In genomic region chr3R:20316599-20316998, dm6 we compare ENCODE assay signal across 4 fruit fly cellular contexts.
TF ChIP-seq lines count a peak whose summit lies in the region.

No protein-coding gene starts in this region.

- TF ChIP-seq CTCF in whole organism, embryonic (GFP tag; optimal IDR thresholded peaks at IDR 0.05; lab: Kevin White, UChicago) = no peak

TF ChIP-seq in whole organism, adult, 20 proteins besides CTCF, POLR2A, EP300 and RAD21:
- TF ChIP-seq kay (GFP tag; lab: Kevin White, UChicago; ENCODE audit: borderline replicate concordance) = peak; percentile 92
- TF ChIP-seq CG7101 (tag; optimal IDR thresholded peaks at IDR 0.05; lab: Kevin White, UChicago) = no peak
TF ChIP-seq in whole organism, adult: peak in this region for 1.

TF ChIP-seq in whole organism, embryonic, 481 proteins besides CTCF, POLR2A, EP300 and RAD21:
- TF ChIP-seq vfl (GFP tag; optimal IDR thresholded peaks at IDR 0.05; lab: Kevin White, UChicago) (no peak), CG7928 (GFP tag; optimal IDR thresholded peaks at IDR 0.05; lab: Kevin White, UChicago) (no peak), gem (tag; optimal IDR thresholded peaks at IDR 0.05; lab: Kevin White, UChicago) (peak; percentile 54), gro (GFP tag; optimal IDR thresholded peaks at IDR 0.05; lab: Kevin White, UChicago) (no peak), exex (tag; optimal IDR thresholded peaks at IDR 0.05; lab: Kevin White, UChicago) (peak; percentile 75), Pdp1 (GFP tag; optimal IDR thresholded peaks at IDR 0.05; lab: Kevin White, UChicago) (peak in 1 of 2 experiments; percentile 66), sug (tag; optimal IDR thresholded peaks at IDR 0.05; lab: Kevin White, UChicago) (peak; percentile 76), pum (GFP tag; optimal IDR thresholded peaks at IDR 0.05; lab: Kevin White, UChicago) (no peak), CG16779 (GFP tag; IDR thresholded peaks at IDR 0.05; lab: Robert Waterston, UW) (no peak), CG34376 (GFP tag; optimal IDR thresholded peaks at IDR 0.05; lab: Kevin White, UChicago) (peak; percentile 46), mirr (GFP tag; optimal IDR thresholded peaks at IDR 0.05; lab: Kevin White, UChicago) (peak; percentile 66), CG9876 (GFP tag; optimal IDR thresholded peaks at IDR 0.05; lab: Kevin White, UChicago) (no peak), tin (GFP tag; optimal IDR thresholded peaks at IDR 0.05; lab: Kevin White, UChicago) (no peak), grn (GFP tag; optimal IDR thresholded peaks at IDR 0.05; lab: Kevin White, UChicago) (peak; percentile 53), CG12155 (GFP tag; optimal IDR thresholded peaks at IDR 0.05; lab: Kevin White, UChicago) (no peak)

TF ChIP-seq in whole organism, prepupa, 60 proteins besides CTCF, POLR2A, EP300 and RAD21:
- TF ChIP-seq vri (GFP tag; optimal IDR thresholded peaks at IDR 0.05; lab: Kevin White, UChicago) (peak; percentile 89), Ets21C (GFP tag; optimal IDR thresholded peaks at IDR 0.05; lab: Kevin White, UChicago) (no peak), CG6808 (GFP tag; optimal IDR thresholded peaks at IDR 0.05; lab: Kevin White, UChicago) (no peak), pdm3 (GFP tag; optimal IDR thresholded peaks at IDR 0.05; lab: Kevin White, UChicago) (no peak), Met (GFP tag; optimal IDR thresholded peaks at IDR 0.05; lab: Kevin White, UChicago) (no peak), Eip75B (GFP tag; optimal IDR thresholded peaks at IDR 0.05; lab: Kevin White, UChicago) (no peak)

TF ChIP-seq in whole organism, wandering third instar larva, 38 proteins besides CTCF, POLR2A, EP300 and RAD21:
- no peak for TF ChIP-seq tai (GFP tag; optimal IDR thresholded peaks at IDR 0.05; lab: Kevin White, UChicago)
- peak; percentile 18 for TF ChIP-seq CrebA (GFP tag; optimal IDR thresholded peaks at IDR 0.05; lab: Kevin White, UChicago; ENCODE audit: borderline replicate concordance)
- no peak for TF ChIP-seq Sp1 (GFP tag; optimal IDR thresholded peaks at IDR 0.05; lab: Kevin White, UChicago)
- no peak for TF ChIP-seq CG32264 (GFP tag; optimal IDR thresholded peaks at IDR 0.05; lab: Kevin White, UChicago)
